Fruit fly (Drosophila melanogaster): ENCODE results near the gene esg.

- TF ChIP-seq h (optimal IDR thresholded peaks at IDR 0.05) (no peak), psq (optimal IDR thresholded peaks at IDR 0.05) (no peak), Sin3A (optimal IDR thresholded peaks at IDR 0.05) (no peak), ttk (optimal IDR thresholded peaks at IDR 0.05) (no peak)
Measured at dm6 chr2L:15337248-15337848, 3.7 kb downstream of the esg start.
